Fruit fly (Drosophila melanogaster): ENCODE measurements around the gene CG14989.
A peak's percentile ranks its signal among the peaks of the same experiment; 100 is the strongest.

The CG14989 gene

DNA sequence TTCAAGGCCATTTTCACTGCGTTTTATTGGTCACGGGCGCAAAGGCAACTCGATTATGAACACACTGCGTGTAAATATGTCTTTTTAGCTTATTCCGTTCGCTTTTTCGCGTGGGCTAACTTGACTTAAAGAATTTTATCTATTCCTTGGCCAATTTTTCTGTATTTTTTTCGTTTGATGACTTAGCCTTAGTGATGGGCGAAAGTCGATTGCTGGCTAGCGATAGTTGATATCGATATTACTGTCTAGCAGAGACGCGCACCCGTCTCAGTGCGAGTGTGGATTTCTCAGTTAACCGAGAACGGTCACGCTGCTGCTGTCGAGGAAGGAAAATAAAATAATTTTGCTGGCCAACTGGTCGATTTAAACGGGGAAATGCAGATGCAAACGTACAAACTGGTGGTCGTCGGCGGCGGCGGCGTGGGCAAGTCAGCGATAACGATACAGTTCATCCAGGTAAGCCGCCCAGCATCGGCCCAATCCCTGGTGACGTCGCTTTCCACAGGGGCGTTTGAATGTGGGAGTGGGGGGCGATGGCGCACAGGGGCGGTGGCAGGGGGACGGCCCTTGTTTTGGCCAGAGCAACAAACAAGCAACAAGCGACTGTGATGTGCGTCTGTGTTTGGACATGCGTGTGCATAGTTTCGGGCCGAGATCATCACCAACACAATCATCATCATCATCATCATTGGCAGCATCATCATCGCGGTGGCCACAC is 51.6 kb downstream of the CG14989 start, which contains the start of the genes Rop and Ras64B (continued):
- TF ChIP-seq dysf (GFP tag; IDR thresholded peaks at IDR 0.05) (no peak), jumu (GFP tag; optimal IDR thresholded peaks at IDR 0.05) (peak; percentile 26), gfzf (GFP tag; optimal IDR thresholded peaks at IDR 0.05) (peak; percentile 97), sr (GFP tag; IDR thresholded peaks at IDR 0.05) (peak; percentile 32; the same call in 1 of the 3 replicates), Vsx1 (GFP tag; optimal IDR thresholded peaks at IDR 0.05) (no peak), CG14860 (GFP tag; IDR thresholded peaks at IDR 0.05; ENCODE audit: partially characterized antibody) (peak; percentile 42; the same call in 1 of the 3 replicates), cg (GFP tag; optimal IDR thresholded peaks at IDR 0.05) (peak; percentile 35), CG12659 (GFP tag; optimal IDR thresholded peaks at IDR 0.05) (peak; percentile 86), Sox102F (GFP tag; optimal IDR thresholded peaks at IDR 0.05) (no peak), Nf-YB (GFP tag; optimal IDR thresholded peaks at IDR 0.05) (peak; percentile 35), fd96Cb (tag; optimal IDR thresholded peaks at IDR 0.05) (no peak), CG4404 (GFP tag; IDR thresholded peaks at IDR 0.05) (no peak), ci (GFP tag; IDR thresholded peaks at IDR 0.05) (peak; percentile 52; the same call in 1 of the 3 replicates), toy (GFP tag; IDR thresholded peaks at IDR 0.05) (no peak), grn (GFP tag; optimal IDR thresholded peaks at IDR 0.05) (no peak), CG14014 (GFP tag; IDR thresholded peaks at IDR 0.05) (no peak), CG9932 (GFP tag; IDR thresholded peaks at IDR 0.05) (peak; percentile 52), CG6175 (GFP tag; IDR thresholded peaks at IDR 0.05) (no peak), sna (GFP tag; IDR thresholded peaks at IDR 0.05; ENCODE audit: partially characterized antibody) (peak; percentile 71), CG7372 (GFP tag; IDR thresholded peaks at IDR 0.05) (no peak), tgo (GFP tag; IDR thresholded peaks at IDR 0.05) (no peak), CG30403 (GFP tag; optimal IDR thresholded peaks at IDR 0.05) (peak; percentile 38), NK7.1 (GFP tag; optimal IDR thresholded peaks at IDR 0.05) (peak; percentile 20), PHDP (tag; optimal IDR thresholded peaks at IDR 0.05) (peak; percentile 47), CG11504 (tag; optimal IDR thresholded peaks at IDR 0.05) (no peak), CoRest (tag; optimal IDR thresholded peaks at IDR 0.05) (peak; percentile 15), CG12104 (GFP tag; optimal IDR thresholded peaks at IDR 0.05) (no peak), Sry-β (GFP tag; optimal IDR thresholded peaks at IDR 0.05) (no peak), CG3847 (GFP tag; IDR thresholded peaks at IDR 0.05) (peak; percentile 48), Kr (GFP tag; optimal IDR thresholded peaks at IDR 0.05) (no peak), HLH54F (GFP tag; optimal IDR thresholded peaks at IDR 0.05) (peak; percentile 32), Deaf1 (tag; optimal IDR thresholded peaks at IDR 0.05) (peak; percentile 32), CG30431 (GFP tag; optimal IDR thresholded peaks at IDR 0.05) (no peak), gsb (GFP tag; IDR thresholded peaks at IDR 0.05) (no peak), CG4854 (GFP tag; optimal IDR thresholded peaks at IDR 0.05) (peak; percentile 13), CG4282 (GFP tag; optimal IDR thresholded peaks at IDR 0.05) (no peak), CG13624 (GFP tag; optimal IDR thresholded peaks at IDR 0.05) (peak; percentile 43), Dek (tag; optimal IDR thresholded peaks at IDR 0.05) (peak; percentile 43), CG9727 (GFP tag; optimal IDR thresholded peaks at IDR 0.05) (peak; percentile 20), Max (GFP tag; optimal IDR thresholded peaks at IDR 0.05) (peak; percentile 17), bcd (GFP tag; optimal IDR thresholded peaks at IDR 0.05) (no peak), YL-1 (GFP tag; optimal IDR thresholded peaks at IDR 0.05) (peak; percentile 99), Ssrp (tag; optimal IDR thresholded peaks at IDR 0.05) (no peak), prd (optimal IDR thresholded peaks at IDR 0.05) (no peak), prd (GFP tag; IDR thresholded peaks at IDR 0.05) (no peak), CG7963 (GFP tag; IDR thresholded peaks at IDR 0.05; ENCODE audit: partially characterized antibody) (peak; percentile 77), crc (GFP tag; optimal IDR thresholded peaks at IDR 0.05) (no peak), fd102C (GFP tag; optimal IDR thresholded peaks at IDR 0.05) (no peak), MTF-1 (GFP tag; optimal IDR thresholded peaks at IDR 0.05; ENCODE audit: borderline replicate concordance) (peak; percentile 82), ems (GFP tag; optimal IDR thresholded peaks at IDR 0.05) (peak; percentile 24)

All from whole organism, embryonic.